Fruit fly (Drosophila melanogaster): ENCODE measurements around the gene Ilp1.

- TF ChIP-seq h (optimal IDR thresholded peaks at IDR 0.05) (no peak), psq (optimal IDR thresholded peaks at IDR 0.05) (no peak), insv (optimal IDR thresholded peaks at IDR 0.05) (no peak), ttk (optimal IDR thresholded peaks at IDR 0.05) (no peak)
Measured at dm6 chr3L:9813345-9813897, 15.2 kb downstream of the Ilp1 start, which contains the start of gene CG43897.

All from Kc167 (cell line).